Worm (Caenorhabditis elegans) whole organism, early embryonic: Measurements from ENCODE around the gene C02F5.10.

Source experiments
- B0310.2 ChIP-seq: sonication (generic microtip); optimal IDR thresholded peaks from 2 replicates; lab custom pipeline; 2016; ENCODE audit warnings: mild to moderate bottlenecking, missing genetic modification characterization, missing compliant biosample characterization
- F13C5.2 ChIP-seq: sonication (generic microtip); optimal IDR thresholded peaks from 2 replicates; lab custom pipeline; 2017; ENCODE audit warnings: mild to moderate bottlenecking, missing genetic modification characterization, inconsistent platforms, missing compliant biosample characterization
- aly-1 ChIP-seq: sonication (generic microtip); optimal IDR thresholded peaks from 2 replicates; lab custom pipeline; 2016; ENCODE audit warnings: missing genetic modification characterization, missing compliant biosample characterization
- ama-1 ChIP-seq: fragments of 150-350 bp; optimal IDR thresholded peaks from 2 replicates; lab custom pipeline; 2014
- ceh-13 ChIP-seq: fragments of 200-800 bp; sonication (Bioruptor generic); optimal IDR thresholded peaks from 2 replicates; lab custom pipeline; 2018; ENCODE audit warnings: mild to moderate bottlenecking, missing genetic modification characterization, missing compliant biosample characterization
- ceh-36 ChIP-seq: sonication (generic microtip); optimal IDR thresholded peaks from 2 replicates; lab custom pipeline; 2016; ENCODE audit warnings: missing genetic modification characterization, inconsistent platforms, missing compliant biosample characterization
- ets-7 ChIP-seq: sonication (generic microtip); optimal IDR thresholded peaks from 2 replicates; lab custom pipeline; 2016; ENCODE audit warnings: missing genotype, missing genetic modification characterization, missing compliant biosample characterization
- flt-1 ChIP-seq: fragments of 200-800 bp; sonication (Bioruptor generic); IDR thresholded peaks from 2 replicates; pipeline ENCODE4 v1.3.6; 2022; ENCODE audit warnings: missing genetic modification characterization, missing compliant biosample characterization
- hmbx-1 ChIP-seq: sonication (generic microtip); optimal IDR thresholded peaks from 2 replicates; lab custom pipeline; 2016; ENCODE audit warnings: mild to moderate bottlenecking, missing genetic modification characterization, missing compliant biosample characterization
- hmg-4 ChIP-seq: fragments of 200-800 bp; sonication (Bioruptor generic); optimal IDR thresholded peaks from 2 replicates; lab custom pipeline; 2018; ENCODE audit warnings: mild to moderate bottlenecking, missing genetic modification characterization, missing compliant biosample characterization
- hnd-1 ChIP-seq: sonication (generic microtip); optimal IDR thresholded peaks from 2 replicates; lab custom pipeline; 2016; ENCODE audit warnings: missing genetic modification characterization, missing compliant biosample characterization
- pes-1 ChIP-seq: fragments of 200-800 bp; sonication (Bioruptor generic); IDR thresholded peaks from 2 replicates; pipeline ENCODE4 v1.3.6; 2022; ENCODE audit warnings: missing genetic modification reagents, missing genetic modification characterization, missing compliant biosample characterization
- scrt-1 ChIP-seq: fragments of 200-800 bp; sonication (Bioruptor generic); IDR thresholded peaks from 2 replicates; pipeline ENCODE4 v1.3.6; 2022; ENCODE audit warnings: missing genetic modification characterization, missing compliant biosample characterization
- sea-1 ChIP-seq: fragments of 200-800 bp; sonication (Bioruptor generic); conservative IDR thresholded peaks from 2 replicates; pipeline ENCODE4 v1.3.6; 2022; ENCODE audit warnings: missing genetic modification characterization, missing compliant biosample characterization
- tbx-11 ChIP-seq: fragments of 200-800 bp; sonication (Bioruptor generic); IDR thresholded peaks from 2 replicates; pipeline ENCODE4 v1.3.6; 2022; ENCODE audit warnings: missing genetic modification characterization, missing compliant biosample characterization
- tbx-37 ChIP-seq: fragments of 200-800 bp; sonication (Bioruptor generic); conservative IDR thresholded peaks from 2 replicates; pipeline ENCODE4 v1.3.6; 2022; ENCODE audit warnings: missing genetic modification reagents, missing genetic modification characterization, missing compliant biosample characterization
- tra-4 ChIP-seq: sonication (generic microtip); optimal IDR thresholded peaks from 2 replicates; lab custom pipeline; 2017; ENCODE audit warnings: missing genetic modification characterization, missing compliant biosample characterization

Gene C02F5.10

ce11 chrIII:8244052-8244451 lies 5.2 kb downstream of the C02F5.10 start, which contains the start of the genes pbs-6 and cids-1:
pbs-6 (minus strand) TSS chrIII:8244092.
cids-1 (plus strand) TSS chrIII:8244445.
- TF ChIP-seq ets-7 (no peak), ceh-36 (tag; lab: Kevin White, UChicago) (no peak), hmg-4 (GFP tag; lab: Kevin White, UChicago) (no peak), pes-1 (no peak), aly-1 (tag; lab: Kevin White, UChicago) (no peak), sea-1 (GFP tag; lab: Robert Waterston, UW) (no peak), ceh-13 (GFP tag; lab: Kevin White, UChicago) (no peak), tbx-37 (no peak), ama-1 (lab: Kevin White, UChicago) (no peak), hnd-1 (tag; lab: Kevin White, UChicago) (no peak)

- TF ChIP-seq B0310.2 (tag; lab: Kevin White, UChicago) (no peak), aly-1 (tag; lab: Kevin White, UChicago) (no peak)
Measured at ce11 chrIII:8242809-8243208, 6.5 kb downstream of the C02F5.10 start, which contains the start of gene C02F5.12. C02F5.12 (minus strand) TSS chrIII:8243029.

- TF ChIP-seq sea-1 (GFP tag; lab: Robert Waterston, UW), result no peak
- TF ChIP-seq ceh-13 (GFP tag; lab: Kevin White, UChicago), result no peak
- no peak for TF ChIP-seq ama-1 (lab: Kevin White, UChicago)
- TF ChIP-seq hmbx-1 (tag; lab: Kevin White, UChicago), result no peak
- no peak for TF ChIP-seq tbx-11
Measured at ce11 chrIII:8240948-8241347, 8.3 kb downstream of the C02F5.10 start.

- TF ChIP-seq tbx-37, result no peak
- no peak for TF ChIP-seq ama-1 (lab: Kevin White, UChicago)
- TF ChIP-seq pes-1, result no peak
- no peak for TF ChIP-seq tbx-11
- no peak for TF ChIP-seq scrt-1 (GFP tag; lab: Robert Waterston, UW)
- no peak for TF ChIP-seq sea-1 (GFP tag; lab: Robert Waterston, UW)
- no peak for TF ChIP-seq B0310.2 (tag; lab: Kevin White, UChicago)
- no peak for TF ChIP-seq tra-4
- TF ChIP-seq hnd-1 (tag; lab: Kevin White, UChicago), result no peak
- TF ChIP-seq flt-1 (GFP tag; lab: Robert Waterston, UW), result no peak
- no peak for TF ChIP-seq F13C5.2 (tag; lab: Kevin White, UChicago)
- TF ChIP-seq ets-7, result no peak
- TF ChIP-seq hmbx-1 (tag; lab: Kevin White, UChicago), result no peak
- TF ChIP-seq hmg-4 (GFP tag; lab: Kevin White, UChicago), result no peak
- no peak for TF ChIP-seq aly-1 (tag; lab: Kevin White, UChicago)
Measured at ce11 chrIII:8240247-8240646, 9.0 kb downstream of the C02F5.10 start.

ce11 chrIII:8239325-8239724 lies 10.0 kb downstream of the C02F5.10 start, which contains the start of gene tsp-1:
tsp-1 (minus strand) TSS chrIII:8239423.
- no peak for TF ChIP-seq hmbx-1 (tag; lab: Kevin White, UChicago)
- no peak for TF ChIP-seq flt-1 (GFP tag; lab: Robert Waterston, UW)
- no peak for TF ChIP-seq tra-4
- TF ChIP-seq sea-1 (GFP tag; lab: Robert Waterston, UW), result no peak
- TF ChIP-seq ets-7, result no peak
- no peak for TF ChIP-seq B0310.2 (tag; lab: Kevin White, UChicago)
- no peak for TF ChIP-seq F13C5.2 (tag; lab: Kevin White, UChicago)
- TF ChIP-seq scrt-1 (GFP tag; lab: Robert Waterston, UW), result no peak
- no peak for TF ChIP-seq aly-1 (tag; lab: Kevin White, UChicago)
- no peak for TF ChIP-seq tbx-37
- TF ChIP-seq pes-1, result no peak

- no peak for TF ChIP-seq flt-1 (GFP tag; lab: Robert Waterston, UW)
- TF ChIP-seq hmg-4 (GFP tag; lab: Kevin White, UChicago), result no peak
- TF ChIP-seq ama-1 (lab: Kevin White, UChicago), result no peak
- TF ChIP-seq hmbx-1 (tag; lab: Kevin White, UChicago), result no peak
- TF ChIP-seq ets-7, result no peak
- TF ChIP-seq sea-1 (GFP tag; lab: Robert Waterston, UW), result no peak
- no peak for TF ChIP-seq B0310.2 (tag; lab: Kevin White, UChicago)
Measured at ce11 chrIII:8237827-8238226, 11.5 kb downstream of the C02F5.10 start, which contains the start of gene tsp-2. tsp-2 (minus strand) TSS chrIII:8237935.

ce11 chrIII:8235880-8236279 lies 13.4 kb downstream of the C02F5.10 start, which contains the start of gene C02F5.5:
C02F5.5 (plus strand) TSS chrIII:8236180.
- TF ChIP-seq pes-1 (no peak), B0310.2 (tag; lab: Kevin White, UChicago) (no peak), ama-1 (lab: Kevin White, UChicago) (no peak)

ce11 chrIII:8235358-8235757 lies 13.9 kb downstream of the C02F5.10 start, which contains the start of gene C02F5.14:
C02F5.14 (minus strand) TSS chrIII:8235514.
- TF ChIP-seq tra-4 (no peak), tbx-11 (no peak), scrt-1 (GFP tag; lab: Robert Waterston, UW) (no peak), B0310.2 (tag; lab: Kevin White, UChicago) (no peak), hnd-1 (tag; lab: Kevin White, UChicago) (no peak), ceh-36 (tag; lab: Kevin White, UChicago) (no peak), hmbx-1 (tag; lab: Kevin White, UChicago) (no peak), hmg-4 (GFP tag; lab: Kevin White, UChicago) (no peak), ceh-13 (GFP tag; lab: Kevin White, UChicago) (no peak), pes-1 (no peak), aly-1 (tag; lab: Kevin White, UChicago) (no peak), F13C5.2 (tag; lab: Kevin White, UChicago) (no peak), flt-1 (GFP tag; lab: Robert Waterston, UW) (no peak), tbx-37 (no peak), ets-7 (no peak), sea-1 (GFP tag; lab: Robert Waterston, UW) (no peak), ama-1 (lab: Kevin White, UChicago) (no peak)
